Fruit fly (Drosophila melanogaster) whole organism, adult: ENCODE data around the gene Mob3.

Experiments
- CG11617 ChIP-seq: fragments of 200-800 bp; sonication (Bioruptor generic); optimal IDR thresholded peaks from 2 replicates; lab custom pipeline; 2017; ENCODE audit warnings: mild to moderate bottlenecking, missing biosample characterization, missing genetic modification reagents, missing genetic modification characterization
- CG14711 ChIP-seq: fragments of 200-800 bp; sonication (Bioruptor generic); optimal IDR thresholded peaks from 2 replicates; lab custom pipeline; 2018; ENCODE audit warnings: missing biosample characterization, mild to moderate bottlenecking, missing genetic modification characterization, moderate library complexity
- CG33017 ChIP-seq: fragments of 200-800 bp; sonication (Bioruptor generic); optimal IDR thresholded peaks from 2 replicates; lab custom pipeline; 2018; ENCODE audit warnings: missing biosample characterization, mild to moderate bottlenecking, missing genetic modification characterization, moderate library complexity
- CG7101 ChIP-seq: fragments of 200-800 bp; sonication (Bioruptor generic); optimal IDR thresholded peaks from 2 replicates; lab custom pipeline; 2018; ENCODE audit warnings: missing biosample characterization, mild to moderate bottlenecking, missing genetic modification characterization, moderate library complexity
- Hr96 ChIP-seq: fragments of 200-800 bp; sonication (Bioruptor generic); optimal IDR thresholded peaks from 2 replicates; lab custom pipeline; 2016; ENCODE audit warnings: missing biosample characterization, missing genetic modification characterization
- Mnt ChIP-seq: fragments of 200-800 bp; sonication (Bioruptor generic); optimal IDR thresholded peaks from 2 replicates; lab custom pipeline; 2016; ENCODE audit warnings: missing biosample characterization, mild to moderate bottlenecking, missing genetic modification characterization
- bab1 ChIP-seq: fragments of 200-800 bp; sonication (Bioruptor generic); optimal IDR thresholded peaks from 3 replicates; lab custom pipeline; 2019; ENCODE audit warnings: missing biosample characterization, mild to moderate bottlenecking, missing genetic modification characterization, moderate library complexity
- cic ChIP-seq: fragments of 200-800 bp; sonication (Bioruptor generic); optimal IDR thresholded peaks from 2 replicates; lab custom pipeline; 2017; ENCODE audit warnings: missing biosample characterization, mild to moderate bottlenecking, missing genetic modification characterization, moderate library complexity
- ovo ChIP-seq: fragments of 200-800 bp; sonication (Bioruptor generic); optimal IDR thresholded peaks from 2 replicates; lab custom pipeline; 2016; ENCODE audit warnings: missing biosample characterization, missing genetic modification characterization
- toe ChIP-seq: fragments of 200-800 bp; sonication (Bioruptor generic); optimal IDR thresholded peaks from 2 replicates; lab custom pipeline; 2016; ENCODE audit warnings: missing biosample characterization, missing genetic modification characterization

DNA sequence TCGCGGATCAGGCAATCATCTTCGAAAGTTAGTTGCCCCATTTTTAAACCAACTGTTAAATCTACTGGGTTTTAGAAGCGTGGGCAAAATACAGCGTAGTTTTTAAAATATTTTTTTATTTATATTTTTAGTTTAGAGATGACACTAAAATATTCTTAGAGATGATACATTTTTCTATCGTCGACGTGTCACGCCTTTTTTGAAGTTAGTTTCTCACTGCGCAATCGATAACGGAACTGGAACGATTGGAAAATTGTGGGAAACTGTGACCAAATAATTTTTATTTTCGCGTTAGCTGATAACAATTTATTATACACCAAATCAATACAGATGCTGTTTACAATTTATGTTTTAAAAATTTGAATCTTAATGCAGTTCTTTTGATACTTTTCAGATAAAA, 13.5 kb downstream of the Mob3 start, which contains the start of gene Utx:
- TF ChIP-seq CG14711 (tag; lab: Kevin White, UChicago) = no peak
- TF ChIP-seq toe (GFP tag; lab: Kevin White, UChicago) = no peak
- TF ChIP-seq CG7101 (tag; lab: Kevin White, UChicago) = no peak
- no peak for TF ChIP-seq CG33017 (tag; lab: Kevin White, UChicago)
- no peak for TF ChIP-seq bab1 (GFP tag; lab: Kevin White, UChicago)
- peak; percentile 5 for TF ChIP-seq Mnt (GFP tag; lab: Kevin White, UChicago)
- no peak for TF ChIP-seq ovo (GFP tag; lab: Kevin White, UChicago)
- no peak for TF ChIP-seq Hr96 (GFP tag; lab: Kevin White, UChicago)
- no peak for TF ChIP-seq cic
- no peak for TF ChIP-seq CG11617
